Worm (Caenorhabditis elegans) whole organism, midembryonic: ENCODE measurements around the gene fbxc-30.
"Not testable (repeated sequence)": the region's sequence is repeated elsewhere in the genome, so short reads cannot be mapped to it uniquely, and the experiment has no call there.

Source experiments
- T22C8.4 ChIP-seq: fragments of 200-800 bp; sonication (Bioruptor generic); IDR thresholded peaks from 2 replicates; pipeline ENCODE4 v1.3.6; 2022; ENCODE audit warnings: missing genetic modification characterization, missing compliant biosample characterization
- cog-1 ChIP-seq: sonication (generic microtip); optimal IDR thresholded peaks from 2 replicates; lab custom pipeline; 2016; ENCODE audit warnings: missing genetic modification characterization, missing compliant biosample characterization
- flt-1 ChIP-seq: fragments of 200-800 bp; sonication (Bioruptor generic); IDR thresholded peaks from 2 replicates; pipeline ENCODE4 v1.3.6; 2022; ENCODE audit warnings: missing genetic modification characterization, missing compliant biosample characterization
- klf-2 ChIP-seq: fragments of 200-800 bp; sonication (Bioruptor generic); conservative IDR thresholded peaks from 2 replicates; pipeline ENCODE4 v1.3.6; 2022; ENCODE audit warnings: missing genetic modification reagents, missing genetic modification characterization, missing compliant biosample characterization
- med-1 ChIP-seq: sonication (generic microtip); optimal IDR thresholded peaks from 2 replicates; lab custom pipeline; 2017; ENCODE audit warnings: missing genetic modification characterization, mild to moderate bottlenecking, missing compliant biosample characterization, antibody characterized with exemption, missing genetic modification reagents; ENCODE audit not compliant: insufficient read depth
- ref-1 ChIP-seq: fragments of 200-800 bp; sonication (Bioruptor generic); conservative IDR thresholded peaks from 2 replicates; pipeline ENCODE4 v1.3.6; 2022; ENCODE audit warnings: missing genetic modification reagents, missing genetic modification characterization, missing compliant biosample characterization
- tab-1 ChIP-seq: fragments of 200-800 bp; sonication (Bioruptor generic); IDR thresholded peaks from 2 replicates; pipeline ENCODE4 v1.3.6; 2022; ENCODE audit warnings: missing genetic modification characterization, missing compliant biosample characterization
- ztf-23 ChIP-seq: fragments of 200-800 bp; sonication (Bioruptor generic); IDR thresholded peaks from 2 replicates; pipeline ENCODE4 v1.3.6; 2022; ENCODE audit warnings: missing genetic modification reagents, missing genetic modification characterization, missing compliant biosample characterization
- ztf-29 ChIP-seq: fragments of 200-800 bp; sonication (Bioruptor generic); IDR thresholded peaks from 2 replicates; pipeline ENCODE4 v1.3.6; 2022; ENCODE audit warnings: missing genetic modification reagents, missing genetic modification characterization, missing compliant biosample characterization

Gene fbxc-30

ce11 chrII:954626-955025 is 37.2 kb downstream of the fbxc-30 start, which contains the start of gene fbxc-7:
TSS of gene fbxc-7 (plus strand) at chrII:954926.
- TF ChIP-seq flt-1; T22C8.4 (GFP tag; lab: Robert Waterston, UW); ztf-23 (GFP tag; lab: Robert Waterston, UW): not testable (repeated sequence)

- TF ChIP-seq klf-2 (GFP tag; lab: Robert Waterston, UW), result no peak
- no peak for TF ChIP-seq flt-1
- no peak for TF ChIP-seq ref-1 (GFP tag; lab: Robert Waterston, UW)
Observed at ce11 chrII:958618-959017, 41.2 kb downstream of the fbxc-30 start, which contains the start of gene sdz-4. TSS of gene sdz-4 (plus strand) at chrII:958918.

ce11 chrII:960218-960617 is 42.8 kb downstream of the fbxc-30 start, which contains the start of the genes C32B5.18 and C32B5.7:
TSS of gene C32B5.18 (plus strand) at chrII:960518.
TSS of gene C32B5.7 (plus strand) at chrII:960528.
- TF ChIP-seq ztf-23 (GFP tag; lab: Robert Waterston, UW) (no peak), flt-1 (no peak), tab-1 (no peak), med-1 (GFP tag; lab: Kevin White, UChicago) (no peak), cog-1 (tag; lab: Kevin White, UChicago) (no peak), T22C8.4 (GFP tag; lab: Robert Waterston, UW) (no peak), klf-2 (GFP tag; lab: Robert Waterston, UW) (no peak), ref-1 (GFP tag; lab: Robert Waterston, UW) (no peak), ztf-29 (GFP tag; lab: Robert Waterston, UW) (no peak)

- TF ChIP-seq klf-2 (GFP tag; lab: Robert Waterston, UW), result no peak
- no peak for TF ChIP-seq med-1 (GFP tag; lab: Kevin White, UChicago)
Observed at ce11 chrII:961961-962360, 44.5 kb downstream of the fbxc-30 start, which contains the start of gene C32B5.13. TSS of gene C32B5.13 (minus strand) at chrII:962061.

- TF ChIP-seq ztf-29 (GFP tag; lab: Robert Waterston, UW); tab-1; ztf-23 (GFP tag; lab: Robert Waterston, UW): not testable (repeated sequence)
Observed at ce11 chrII:966962-967361, 49.5 kb downstream of the fbxc-30 start, which contains the start of gene fbxc-18. TSS of gene fbxc-18 (minus strand) at chrII:967062.

- TF ChIP-seq ref-1, klf-2, T22C8.4 (GFP tag; lab: Robert Waterston, UW): not testable (repeated sequence)
Observed at ce11 chrII:968106-968505, 50.7 kb downstream of the fbxc-30 start, which contains the start of gene C32B5.6. TSS of gene C32B5.6 (plus strand) at chrII:968406.
